Worm (Caenorhabditis elegans): ENCODE results near the gene Y57A10A.8.

Y57A10A.8 gene

DNA sequence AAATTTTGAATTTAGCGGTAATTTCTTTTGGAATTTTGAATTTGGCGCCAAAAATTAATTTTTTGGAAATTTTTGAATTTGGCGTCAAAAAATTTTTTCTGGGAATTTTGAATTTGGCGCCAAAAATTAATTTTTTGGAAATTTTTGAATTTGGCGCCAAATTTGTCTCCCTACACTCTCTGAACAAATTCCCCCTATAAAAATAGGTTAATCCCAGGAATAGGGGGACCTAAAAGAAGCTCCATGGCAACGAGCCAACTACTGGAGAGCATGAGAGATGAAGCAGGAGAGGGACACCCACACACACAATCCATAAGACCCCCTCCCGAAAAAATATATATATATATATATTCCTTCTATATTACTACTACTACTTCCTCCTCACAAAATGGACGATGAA is 38.3 kb downstream of the Y57A10A.8 start, which contains the start of gene aqp-12:
aqp-12 (plus strand) TSS at position 301 of the 400 bp plus-strand sequence.
- TF ChIP-seq efl-1 (optimal IDR thresholded peaks at IDR 0.05): no peak
- TF ChIP-seq efl-1 (GFP tag; optimal IDR thresholded peaks at IDR 0.05 in 1 of 2): peak in 1 of 2 experiments; percentile 19
- no peak for TF ChIP-seq C04F5.9 (tag; optimal IDR thresholded peaks at IDR 0.05)
- no peak for TF ChIP-seq nhr-84 (tag; optimal IDR thresholded peaks at IDR 0.05)
- TF ChIP-seq fkh-8 (tag; optimal IDR thresholded peaks at IDR 0.05): peak; percentile 52

DNA sequence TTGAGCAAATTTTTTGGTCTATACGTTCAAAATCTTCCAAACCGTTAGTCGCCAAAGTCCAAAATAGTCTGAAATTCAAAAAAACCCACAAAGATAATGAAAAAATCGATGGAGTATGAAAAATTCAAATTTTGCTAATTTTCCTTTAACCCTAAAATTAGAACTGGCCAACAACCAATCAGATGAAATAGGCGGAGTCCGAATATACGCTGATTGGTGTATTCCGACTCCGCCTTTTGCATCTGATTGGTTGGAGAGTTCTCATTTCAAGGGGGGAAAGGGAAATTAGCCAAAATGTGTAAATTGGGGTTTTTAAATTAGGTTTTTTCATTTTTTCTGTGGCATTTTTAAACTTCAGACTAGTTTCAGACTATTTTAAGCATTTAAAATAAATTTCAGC is 40.0 kb downstream of the Y57A10A.8 start:
- TF ChIP-seq F16B12.6 (tag; optimal IDR thresholded peaks at IDR 0.05) (no peak), Y116A8C.19 (tag; optimal IDR thresholded peaks at IDR 0.05; ENCODE audit: borderline replicate concordance) (no peak), ceh-82 (tag; optimal IDR thresholded peaks at IDR 0.05) (no peak), sptf-1 (tag; optimal IDR thresholded peaks at IDR 0.05) (no peak), lir-3 (tag; optimal IDR thresholded peaks at IDR 0.05; ENCODE audit: poor library complexity) (no peak), zip-4 (GFP tag; optimal IDR thresholded peaks at IDR 0.05) (no peak), grh-1 (GFP tag; IDR thresholded peaks at IDR 0.05) (no peak), elt-2 (tag; optimal IDR thresholded peaks at IDR 0.05) (no peak), dpl-1 (GFP tag; optimal IDR thresholded peaks at IDR 0.05) (no peak), ztf-11 (tag; optimal IDR thresholded peaks at IDR 0.05) (no peak)

DNA sequence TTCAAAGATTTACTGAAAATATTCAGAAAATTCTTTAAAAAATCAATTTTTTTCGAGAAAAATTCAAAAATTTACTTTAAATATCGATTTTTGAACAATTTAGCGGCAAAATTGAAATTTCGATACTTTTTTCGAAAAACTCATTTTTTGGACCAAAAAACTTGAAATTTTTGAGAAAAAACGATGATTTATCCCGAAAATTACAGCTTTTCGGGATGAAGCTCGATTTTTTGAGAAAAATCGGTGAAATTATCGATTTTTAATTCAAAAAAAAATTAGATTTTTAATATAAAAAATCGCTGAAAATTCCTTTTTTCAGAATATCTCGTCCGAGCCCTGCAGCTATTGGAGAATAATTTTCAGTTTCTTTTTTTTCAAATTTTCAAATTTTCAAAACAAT is 44.1 kb downstream of the Y57A10A.8 start:
- TF ChIP-seq efl-1 (optimal IDR thresholded peaks at IDR 0.05): no peak
- peak in 1 of 2 experiments; percentile 25 for TF ChIP-seq efl-1 (GFP tag; optimal IDR thresholded peaks at IDR 0.05 in 1 of 2)
- no peak for TF ChIP-seq unc-130 (tag; optimal IDR thresholded peaks at IDR 0.05)
- TF ChIP-seq nhr-71 (tag; optimal IDR thresholded peaks at IDR 0.05): peak; percentile 26
- TF ChIP-seq nhr-47 (tag; optimal IDR thresholded peaks at IDR 0.05): peak; percentile 5
- TF ChIP-seq nhr-85 (tag): peak; percentile 73
- no peak for TF ChIP-seq ceh-8 (GFP tag; optimal IDR thresholded peaks at IDR 0.05)

DNA sequence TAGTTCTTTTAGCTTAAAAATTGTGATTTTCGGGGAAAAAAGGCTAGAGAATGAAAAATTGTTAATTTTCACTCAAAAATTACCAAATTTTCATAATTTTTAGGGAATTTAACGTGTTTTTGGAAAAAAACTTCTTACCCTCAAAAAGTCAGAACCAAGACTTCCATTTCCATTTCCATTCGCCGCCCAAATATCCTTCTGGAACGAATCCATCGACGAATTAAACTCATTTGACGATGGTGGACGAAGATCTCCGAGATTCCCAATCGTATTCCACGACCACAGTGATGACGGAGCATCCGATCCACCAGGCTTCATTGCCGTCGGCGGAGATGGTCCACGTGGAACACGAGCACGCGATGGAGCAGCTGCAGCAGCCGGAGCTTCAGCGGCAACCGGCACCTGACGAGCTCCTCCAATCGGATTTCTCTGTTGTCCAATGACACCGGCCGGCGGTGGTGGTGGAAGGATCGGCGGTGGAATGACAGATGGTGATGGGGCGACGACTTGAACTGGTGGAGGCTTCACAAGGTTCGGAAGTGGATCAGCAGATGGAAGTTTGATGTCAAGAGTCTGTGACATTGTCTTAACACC is 47.1 kb downstream of the Y57A10A.8 start:
- TF ChIP-seq efl-1 (optimal IDR thresholded peaks at IDR 0.05) (no peak), efl-1 (GFP tag; optimal IDR thresholded peaks at IDR 0.05 in 1 of 2) (peak in 1 of 2 experiments; percentile 52), ceh-63 (GFP tag; optimal IDR thresholded peaks at IDR 0.05) (peak; percentile 12), C04F5.9 (tag; optimal IDR thresholded peaks at IDR 0.05) (no peak), elt-2 (tag; optimal IDR thresholded peaks at IDR 0.05) (no peak), nhr-19 (GFP tag; conservative IDR thresholded peaks at IDR 0.05) (no peak), egl-13 (tag; optimal IDR thresholded peaks at IDR 0.05) (no peak)

DNA sequence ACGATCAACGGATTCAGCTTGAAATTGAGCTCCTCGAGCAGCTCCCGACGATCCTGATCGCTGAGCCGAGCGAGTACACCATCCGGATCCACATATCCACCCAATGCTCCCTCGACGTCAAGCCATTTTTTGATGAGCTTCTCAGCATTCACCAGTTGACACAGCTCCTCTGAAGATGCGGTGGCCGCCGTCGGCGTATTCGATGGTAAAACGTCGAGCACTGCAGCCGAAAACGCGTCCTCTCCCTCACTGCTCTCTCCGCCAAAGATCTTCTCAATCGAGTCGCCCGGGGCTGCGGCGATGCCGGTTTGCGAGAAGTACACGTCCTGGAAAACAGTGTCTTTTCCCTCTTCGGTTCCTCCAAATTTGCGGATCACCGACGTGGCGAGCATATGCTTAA is 49.9 kb downstream of the Y57A10A.8 start:
- TF ChIP-seq efl-1 (optimal IDR thresholded peaks at IDR 0.05) (no peak), efl-1 (GFP tag; optimal IDR thresholded peaks at IDR 0.05 in 1 of 2) (no peak), lin-13 (GFP tag; optimal IDR thresholded peaks at IDR 0.05) (no peak), hlh-17 (GFP tag; optimal IDR thresholded peaks at IDR 0.05; ENCODE audit: borderline replicate concordance) (no peak), dsc-1 (tag; optimal IDR thresholded peaks at IDR 0.05) (no peak), nhr-77 (tag; optimal IDR thresholded peaks at IDR 0.05) (no peak), hpl-2 (GFP tag; optimal IDR thresholded peaks at IDR 0.05) (no peak), ets-5 (GFP tag; IDR thresholded peaks at IDR 0.05) (no peak), sox-4 (tag; optimal IDR thresholded peaks at IDR 0.05) (no peak), mef-2 (tag; optimal IDR thresholded peaks at IDR 0.05) (no peak)

Data from whole organism, L1 larva.